Worm (Caenorhabditis elegans) whole organism, young adult: ENCODE measurements around the gene F38A5.22.

ENCODE experiments used
- B0035.1 ChIP-seq: sonication (generic microtip); optimal IDR thresholded peaks from 2 replicates; lab custom pipeline; 2016; ENCODE audit warnings: missing genetic modification characterization, mild to moderate bottlenecking, missing compliant biosample characterization, missing genotype, missing genetic modification reagents
- F33H1.4 ChIP-seq: fragments of 200-800 bp; sonication (Bioruptor generic); IDR thresholded peaks from 2 replicates; pipeline ENCODE4 v1.3.6; 2022; ENCODE audit warnings: missing genetic modification reagents, missing genetic modification characterization, missing compliant biosample characterization
- F52B5.7 ChIP-seq: sonication (generic microtip); optimal IDR thresholded peaks from 2 replicates; lab custom pipeline; 2016; ENCODE audit warnings: mild to moderate bottlenecking, missing genetic modification characterization, missing compliant biosample characterization
- F55B11.4 ChIP-seq: sonication (generic microtip); optimal IDR thresholded peaks from 2 replicates; lab custom pipeline; 2016; ENCODE audit warnings: missing compliant biosample characterization, missing genetic modification characterization, borderline replicate concordance; ENCODE audit not compliant: insufficient read depth
- F57C9.4 ChIP-seq: sonication (generic microtip); optimal IDR thresholded peaks from 2 replicates; lab custom pipeline; 2017; ENCODE audit warnings: mild to moderate bottlenecking, missing genetic modification characterization, missing compliant biosample characterization
- K11D2.4 ChIP-seq: fragments of 200-800 bp; sonication (Bioruptor generic); IDR thresholded peaks from 2 replicates; pipeline ENCODE4 v1.3.6; 2022; ENCODE audit warnings: missing genetic modification reagents, missing genetic modification characterization, missing compliant biosample characterization
- K12H6.12 ChIP-seq: fragments of 200-800 bp; sonication (Bioruptor generic); optimal IDR thresholded peaks from 2 replicates; lab custom pipeline; 2018; ENCODE audit warnings: mild to moderate bottlenecking, missing genetic modification characterization, missing compliant biosample characterization
- T07F8.4 ChIP-seq: sonication (generic microtip); optimal IDR thresholded peaks from 2 replicates; lab custom pipeline; 2016; ENCODE audit warnings: mild to moderate bottlenecking, missing genetic modification characterization, moderate library complexity, missing compliant biosample characterization
- T26A5.8 ChIP-seq: sonication (generic microtip); optimal IDR thresholded peaks from 2 replicates; lab custom pipeline; 2016; ENCODE audit warnings: missing genetic modification characterization, missing compliant biosample characterization
- Y79H2A.3 ChIP-seq: fragments of 200-800 bp; sonication (Bioruptor generic); conservative IDR thresholded peaks from 2 replicates; pipeline ENCODE4 v1.3.6; 2022; ENCODE audit warnings: missing genetic modification reagents, missing genetic modification characterization, missing compliant biosample characterization
- Y95B8A.8 ChIP-seq: fragments of 200-800 bp; sonication (Bioruptor generic); IDR thresholded peaks from 2 replicates; pipeline ENCODE4 v1.3.6; 2022; ENCODE audit warnings: missing genetic modification reagents, missing genetic modification characterization, missing compliant biosample characterization
- ama-1 ChIP-seq, 3 experiments: fragments of 150-350 bp in 1 of 3; sonication (generic microtip) in 2 of 3; optimal IDR thresholded peaks; 2 replicates each; lab custom pipeline; 2014 to 2018; ENCODE audit warnings: missing biosample characterization in 2 of 3, missing genetic modification characterization in 2 of 3, missing genetic modification reagents in 2 of 3
- aptf-3 ChIP-seq: fragments of 200-800 bp; sonication (Bioruptor generic); IDR thresholded peaks from 2 replicates; pipeline ENCODE4 v1.3.6; 2022; ENCODE audit warnings: missing genetic modification characterization, missing compliant biosample characterization
- athp-1 ChIP-seq: sonication (generic microtip); optimal IDR thresholded peaks from 2 replicates; lab custom pipeline; 2017; ENCODE audit warnings: mild to moderate bottlenecking, missing genetic modification characterization, missing compliant biosample characterization
- attf-3 ChIP-seq: fragments of 200-800 bp; sonication (Bioruptor generic); conservative IDR thresholded peaks from 2 replicates; pipeline ENCODE4 v1.3.6; 2022; ENCODE audit warnings: missing genetic modification reagents, missing genetic modification characterization, missing compliant biosample characterization
- attf-5 ChIP-seq: fragments of 200-800 bp; sonication (Bioruptor generic); optimal IDR thresholded peaks from 2 replicates; lab custom pipeline; 2018; ENCODE audit warnings: mild to moderate bottlenecking, missing genetic modification characterization, missing compliant biosample characterization
- bed-2 ChIP-seq: fragments of 200-800 bp; sonication (Bioruptor generic); IDR thresholded peaks from 2 replicates; pipeline ENCODE4 v1.3.6; 2022; ENCODE audit warnings: missing genetic modification reagents, missing genetic modification characterization, missing compliant biosample characterization
- ccch-3 ChIP-seq: fragments of 200-800 bp; sonication (Bioruptor generic); optimal IDR thresholded peaks from 2 replicates; lab custom pipeline; 2018; ENCODE audit warnings: mild to moderate bottlenecking, missing genetic modification characterization, missing compliant biosample characterization
- cebp-1 ChIP-seq, 2 experiments: fragments of 200-800 bp in 1 of 2; sonication (Bioruptor generic) in 1 of 2; sonication (generic microtip) in 1 of 2; IDR thresholded peaks in 1 of 2; optimal IDR thresholded peaks in 1 of 2; 2 replicates each; pipeline versions ENCODE4 v1.3.6 to Lab custom; 2017 to 2022; ENCODE audit warnings: missing compliant biosample characterization in 2 of 2, missing genetic modification characterization in 2 of 2, mild to moderate bottlenecking in 1 of 2, missing genetic modification reagents in 1 of 2, moderate library complexity in 1 of 2
- cebp-2 ChIP-seq: fragments of 200-800 bp; sonication (Bioruptor generic); IDR thresholded peaks from 2 replicates; pipeline ENCODE4 v1.3.6; 2022; ENCODE audit warnings: missing genetic modification characterization, missing compliant biosample characterization
- ceh-100 ChIP-seq: fragments of 200-800 bp; sonication (Bioruptor generic); IDR thresholded peaks from 2 replicates; pipeline ENCODE4 v1.3.6; 2022; ENCODE audit warnings: missing genetic modification reagents, missing genetic modification characterization, missing compliant biosample characterization
- ceh-27 ChIP-seq: fragments of 200-800 bp; sonication (Bioruptor generic); optimal IDR thresholded peaks from 2 replicates; lab custom pipeline; 2018; ENCODE audit warnings: mild to moderate bottlenecking, missing genetic modification characterization, moderate library complexity, missing compliant biosample characterization
- ceh-58 ChIP-seq: fragments of 200-800 bp; sonication (Bioruptor generic); IDR thresholded peaks from 2 replicates; pipeline ENCODE4 v1.3.6; 2022; ENCODE audit warnings: missing genetic modification characterization, missing compliant biosample characterization
- ceh-91 ChIP-seq: fragments of 200-800 bp; sonication (Bioruptor generic); IDR thresholded peaks from 2 replicates; pipeline ENCODE4 v1.3.6; 2022; ENCODE audit warnings: missing genetic modification reagents, missing genetic modification characterization, missing compliant biosample characterization
- dpff-1 ChIP-seq: sonication (generic microtip); optimal IDR thresholded peaks from 2 replicates; lab custom pipeline; 2017; ENCODE audit warnings: mild to moderate bottlenecking, missing genetic modification characterization, missing compliant biosample characterization
- dpl-1 ChIP-seq: fragments of 150-350 bp; optimal IDR thresholded peaks from 2 replicates; lab custom pipeline; 2014; ENCODE audit warnings: missing biosample characterization, missing genetic modification reagents, missing genetic modification characterization
- gei-17 ChIP-seq: fragments of 200-800 bp; sonication (Bioruptor generic); optimal IDR thresholded peaks from 2 replicates; lab custom pipeline; 2018; ENCODE audit warnings: mild to moderate bottlenecking, missing genetic modification characterization, missing compliant biosample characterization
- him-1 ChIP-seq: sonication (generic microtip); optimal IDR thresholded peaks from 2 replicates; lab custom pipeline; 2016; ENCODE audit warnings: missing genotype, missing genetic modification reagents, missing genetic modification characterization, missing compliant biosample characterization
- hmg-1.2 ChIP-seq: fragments of 200-800 bp; sonication (Bioruptor generic); IDR thresholded peaks from 2 replicates; pipeline ENCODE4 v1.3.6; 2022; ENCODE audit warnings: missing genetic modification reagents, missing genetic modification characterization, missing compliant biosample characterization
- lin-26 ChIP-seq: fragments of 200-800 bp; sonication (Bioruptor generic); IDR thresholded peaks from 2 replicates; pipeline ENCODE4 v1.3.6; 2022; ENCODE audit warnings: missing genetic modification reagents, missing genetic modification characterization, missing compliant biosample characterization
- lin-54 ChIP-seq: fragments of 200-800 bp; sonication (Bioruptor generic); optimal IDR thresholded peaks from 2 replicates; lab custom pipeline; 2018; ENCODE audit warnings: mild to moderate bottlenecking, missing genetic modification characterization, missing compliant biosample characterization
- lsl-1 ChIP-seq: fragments of 200-800 bp; sonication (Bioruptor generic); optimal IDR thresholded peaks from 2 replicates; lab custom pipeline; 2018; ENCODE audit warnings: mild to moderate bottlenecking, missing genetic modification characterization, moderate library complexity, missing compliant biosample characterization
- madf-6 ChIP-seq: fragments of 200-800 bp; sonication (Bioruptor generic); IDR thresholded peaks from 2 replicates; pipeline ENCODE4 v1.3.6; 2022; ENCODE audit warnings: missing genetic modification reagents, missing genetic modification characterization, missing compliant biosample characterization
- mel-28 ChIP-seq: sonication (generic microtip); optimal IDR thresholded peaks from 2 replicates; lab custom pipeline; 2016; ENCODE audit warnings: borderline replicate concordance, mild to moderate bottlenecking, missing genetic modification characterization, missing compliant biosample characterization
- nfya-2 ChIP-seq: fragments of 200-800 bp; sonication (Bioruptor generic); IDR thresholded peaks from 2 replicates; pipeline ENCODE4 v1.3.6; 2022; ENCODE audit warnings: missing genetic modification reagents, missing genetic modification characterization, missing compliant biosample characterization
- nhr-120 ChIP-seq: fragments of 200-800 bp; sonication (Bioruptor generic); IDR thresholded peaks from 2 replicates; pipeline ENCODE4 v1.3.6; 2022; ENCODE audit warnings: missing genetic modification characterization, missing compliant biosample characterization
- nhr-27 ChIP-seq: fragments of 200-800 bp; sonication (Bioruptor generic); optimal IDR thresholded peaks from 2 replicates; lab custom pipeline; 2018; ENCODE audit warnings: mild to moderate bottlenecking, missing genetic modification characterization, moderate library complexity, missing compliant biosample characterization
- pbrm-1 ChIP-seq: fragments of 200-800 bp; sonication (Bioruptor generic); IDR thresholded peaks from 2 replicates; pipeline ENCODE4 v1.3.6; 2022; ENCODE audit warnings: missing genetic modification reagents, missing genetic modification characterization, missing compliant biosample characterization
- pha-4 ChIP-seq: fragments of 150-350 bp; sonication (generic microtip); optimal IDR thresholded peaks from 2 replicates; lab custom pipeline; 2014; ENCODE audit warnings: missing biosample characterization, missing genetic modification reagents, missing genetic modification characterization
- rcor-1 ChIP-seq: fragments of 200-800 bp; sonication (Bioruptor generic); IDR thresholded peaks from 2 replicates; pipeline ENCODE4 v1.3.6; 2022; ENCODE audit warnings: missing genetic modification reagents, missing genetic modification characterization, missing compliant biosample characterization
- sea-2 ChIP-seq: fragments of 200-800 bp; sonication (Bioruptor generic); IDR thresholded peaks from 2 replicates; pipeline ENCODE4 v1.3.6; 2022; ENCODE audit warnings: missing genetic modification characterization, missing compliant biosample characterization
- snpc-1.1 ChIP-seq: sonication (generic microtip); optimal IDR thresholded peaks from 2 replicates; lab custom pipeline; 2017; ENCODE audit warnings: missing genetic modification characterization, mild to moderate bottlenecking, missing compliant biosample characterization, antibody characterized with exemption, moderate library complexity, missing genotype, missing genetic modification reagents; ENCODE audit not compliant: insufficient read depth
- snpc-1.3 ChIP-seq: sonication (generic microtip); optimal IDR thresholded peaks from 2 replicates; lab custom pipeline; 2017; ENCODE audit warnings: missing genetic modification characterization, mild to moderate bottlenecking, missing compliant biosample characterization, antibody characterized with exemption, moderate library complexity, missing genotype, missing genetic modification reagents; ENCODE audit not compliant: insufficient read depth
- somi-1 ChIP-seq: fragments of 200-800 bp; sonication (Bioruptor generic); optimal IDR thresholded peaks from 2 replicates; lab custom pipeline; 2018; ENCODE audit warnings: mild to moderate bottlenecking, missing genetic modification characterization, missing compliant biosample characterization
- sptf-2 ChIP-seq: fragments of 200-800 bp; sonication (Bioruptor generic); optimal IDR thresholded peaks from 2 replicates; lab custom pipeline; 2018; ENCODE audit warnings: mild to moderate bottlenecking, missing genetic modification characterization, missing compliant biosample characterization
- zfh-2 ChIP-seq: fragments of 200-800 bp; sonication (Bioruptor generic); conservative IDR thresholded peaks from 2 replicates; pipeline ENCODE4 v1.3.6; 2022; ENCODE audit warnings: missing genetic modification reagents, missing genetic modification characterization, missing compliant biosample characterization
- ztf-25 ChIP-seq: fragments of 200-800 bp; sonication (Bioruptor generic); IDR thresholded peaks from 2 replicates; pipeline ENCODE4 v1.3.6; 2022; ENCODE audit warnings: missing genetic modification reagents, missing genetic modification characterization, missing compliant biosample characterization

Gene F38A5.22

DNA sequence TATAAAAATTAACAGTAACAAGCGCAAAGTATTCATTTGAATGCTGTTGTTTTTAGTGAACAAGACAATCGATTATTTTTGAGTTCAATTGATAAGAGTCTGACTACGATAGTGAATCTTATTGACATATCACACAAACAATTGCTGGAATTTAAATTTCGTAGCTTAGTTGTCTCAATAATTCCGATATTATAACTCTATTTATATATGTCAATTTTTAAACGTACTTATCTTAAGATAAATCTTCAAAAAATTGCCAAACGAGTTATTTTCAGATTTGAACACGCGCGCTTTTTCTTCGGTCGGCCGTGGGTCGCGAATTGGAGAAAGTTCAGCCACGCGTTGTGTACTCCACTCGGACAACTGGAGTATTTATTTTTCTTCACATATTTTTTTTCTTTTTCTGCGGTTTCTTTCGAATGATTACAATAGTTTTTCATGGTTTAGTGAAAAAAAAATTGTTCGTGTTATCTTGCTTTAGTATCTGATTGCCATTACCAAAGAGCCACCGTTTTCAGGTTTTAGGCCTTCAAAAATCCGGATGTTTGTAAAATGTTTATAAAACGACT is 36.0 kb upstream of the F38A5.22 start, which contains the start of the genes cest-5.1 and C01B10.9 (continued):
- TF ChIP-seq attf-3 (GFP tag; lab: Robert Waterston, UW) (peak; percentile 58; the same call in 1 of the 2 replicates), dpff-1 (tag; lab: Kevin White, UChicago) (no peak), nhr-27 (tag; lab: Kevin White, UChicago) (no peak), gei-17 (GFP tag; lab: Kevin White, UChicago) (no peak), hmg-1.2 (GFP tag; lab: Robert Waterston, UW) (no peak; the same call in 1 of the 2 replicates), ceh-91 (GFP tag; lab: Robert Waterston, UW) (no peak), pha-4 (tag; lab: Kevin White, UChicago) (no peak), F57C9.4 (tag; lab: Kevin White, UChicago) (no peak), sptf-2 (no peak), zfh-2 (GFP tag; lab: Robert Waterston, UW) (no peak), snpc-1.1 (tag; lab: Kevin White, UChicago) (peak; percentile 2), Y79H2A.3 (no peak), him-1 (tag; lab: Kevin White, UChicago) (no peak), madf-6 (GFP tag; lab: Robert Waterston, UW) (no peak), ccch-3 (GFP tag; lab: Kevin White, UChicago) (no peak), K12H6.12 (tag; lab: Kevin White, UChicago) (peak; percentile 48), K11D2.4 (GFP tag; lab: Robert Waterston, UW) (no peak), ama-1 (optimal IDR thresholded peaks at IDR 0.05; lab: Kevin White, UChicago) (no peak), ama-1 (GFP tag; optimal IDR thresholded peaks at IDR 0.05; lab: Kevin White, UChicago) (no peak), rcor-1 (GFP tag; lab: Robert Waterston, UW) (0 out of 2 replicates have a peak, but pooled peaks have one; percentile 44), cebp-2 (GFP tag; lab: Robert Waterston, UW) (no peak), dpl-1 (GFP tag; lab: Kevin White, UChicago) (peak; percentile 76), lin-54 (peak; percentile 90), B0035.1 (tag; lab: Kevin White, UChicago) (no peak), sea-2 (GFP tag; lab: Robert Waterston, UW) (no peak), ceh-58 (GFP tag; lab: Robert Waterston, UW) (no peak), athp-1 (tag; lab: Kevin White, UChicago) (no peak), ceh-27 (peak; percentile 60), T07F8.4 (tag; lab: Kevin White, UChicago) (no peak), snpc-1.3 (tag; lab: Kevin White, UChicago) (peak; percentile 35), aptf-3 (GFP tag; lab: Robert Waterston, UW) (no peak), ceh-100 (GFP tag; lab: Robert Waterston, UW) (no peak), nfya-2 (no peak), lsl-1 (GFP tag; lab: Kevin White, UChicago) (no peak), ztf-25 (GFP tag; lab: Robert Waterston, UW) (no peak), lin-26 (GFP tag; lab: Robert Waterston, UW) (no peak), Y95B8A.8 (GFP tag; lab: Robert Waterston, UW) (no peak), somi-1 (GFP tag; lab: Kevin White, UChicago) (no peak), attf-5 (no peak), bed-2 (GFP tag; lab: Robert Waterston, UW) (peak; percentile 64; the same call in 1 of the 2 replicates), nhr-120 (no peak), F33H1.4 (GFP tag; lab: Robert Waterston, UW) (no peak; the same call in none of the 2 replicates), F55B11.4 (tag; lab: Kevin White, UChicago) (no peak), mel-28 (tag; lab: Kevin White, UChicago) (no peak), pbrm-1 (no peak), T26A5.8 (tag; lab: Kevin White, UChicago) (no peak), cebp-1 (GFP tag; IDR thresholded peaks at IDR 0.05; lab: Robert Waterston, UW) (no peak; the same call in 1 of the 2 replicates), cebp-1 (tag; optimal IDR thresholded peaks at IDR 0.05; lab: Kevin White, UChicago) (no peak), F52B5.7 (tag; lab: Kevin White, UChicago) (no peak)
